Worm (Caenorhabditis elegans) whole organism, L1 larva: ENCODE results near the gene T01C3.2.

Experiments used
- C04F5.9 ChIP-seq: sonication (generic microtip); optimal IDR thresholded peaks from 2 replicates; lab custom pipeline; 2016; ENCODE audit warnings: missing genetic modification characterization, missing compliant biosample characterization
- C16A3.4 ChIP-seq: fragments of 150-350 bp; optimal IDR thresholded peaks from 2 replicates; lab custom pipeline; 2014; ENCODE audit warnings: missing biosample characterization, missing genetic modification characterization
- F16B12.6 ChIP-seq: fragments of 150-350 bp; optimal IDR thresholded peaks from 2 replicates; lab custom pipeline; 2014; ENCODE audit warnings: missing biosample characterization, missing genetic modification characterization
- Y116A8C.19 ChIP-seq: sonication (generic microtip); optimal IDR thresholded peaks from 2 replicates; lab custom pipeline; 2016; ENCODE audit warnings: missing compliant biosample characterization, missing genetic modification characterization, borderline replicate concordance
- aha-1 ChIP-seq: fragments of 150-350 bp; optimal IDR thresholded peaks from 2 replicates; lab custom pipeline; 2014; ENCODE audit warnings: missing biosample characterization, missing genetic modification characterization
- ceh-63 ChIP-seq: fragments of 200-800 bp; sonication (Bioruptor generic); optimal IDR thresholded peaks from 2 replicates; lab custom pipeline; 2018; ENCODE audit warnings: mild to moderate bottlenecking, missing genetic modification characterization, missing compliant biosample characterization
- ceh-8 ChIP-seq: fragments of 200-800 bp; sonication (Bioruptor generic); optimal IDR thresholded peaks from 2 replicates; lab custom pipeline; 2018; ENCODE audit warnings: mild to moderate bottlenecking, missing genetic modification characterization, moderate library complexity, missing compliant biosample characterization
- ceh-88 ChIP-seq: fragments of 200-800 bp; sonication (Bioruptor generic); IDR thresholded peaks from 2 replicates; pipeline ENCODE4 v1.3.6; 2022; ENCODE audit warnings: missing genetic modification characterization, missing compliant biosample characterization
- dpl-1 ChIP-seq, 3 experiments: fragments of 150-350 bp in 2 of 3; sonication (generic microtip) in 1 of 3; optimal IDR thresholded peaks; 2 replicates each; lab custom pipeline; 2014 to 2017; ENCODE audit warnings: missing biosample characterization in 3 of 3, missing genetic modification characterization in 3 of 3, missing genetic modification reagents in 3 of 3
- efl-1 ChIP-seq, 4 experiments: fragments of 150-350 bp; optimal IDR thresholded peaks in 3 of 4; peaks in 1 of 4; 1 replicate in 1 of 4; 2 replicates in 3 of 4; lab custom pipeline; 2014; ENCODE audit warnings: missing biosample characterization in 2 of 4, missing genetic modification characterization in 2 of 4, missing genetic modification reagents in 2 of 4
- efl-3 ChIP-seq: fragments of 200-800 bp; sonication (Bioruptor generic); optimal IDR thresholded peaks from 2 replicates; lab custom pipeline; 2018; ENCODE audit warnings: mild to moderate bottlenecking, missing genetic modification characterization, missing compliant biosample characterization
- egl-13 ChIP-seq: sonication (generic microtip); optimal IDR thresholded peaks from 2 replicates; lab custom pipeline; 2016; ENCODE audit warnings: missing genotype, missing genetic modification reagents, missing genetic modification characterization, missing compliant biosample characterization
- egl-27 ChIP-seq, 2 experiments: fragments of 150-350 bp in 1 of 2; sonication (generic microtip); optimal IDR thresholded peaks; 3 replicates each; lab custom pipeline; 2017 to 2018; ENCODE audit warnings: missing biosample characterization in 2 of 2, missing genetic modification characterization in 2 of 2, missing genetic modification reagents in 2 of 2
- elt-2 ChIP-seq: sonication (generic microtip); optimal IDR thresholded peaks from 2 replicates; lab custom pipeline; 2016; ENCODE audit warnings: missing genetic modification characterization, mild to moderate bottlenecking, inconsistent platforms, missing compliant biosample characterization, missing genetic modification reagents
- elt-3 ChIP-seq, 6 experiments: fragments of 150-350 bp in 1 of 6; sonication (generic microtip); optimal IDR thresholded peaks; 2 replicates each; lab custom pipeline; 2017 to 2018; ENCODE audit warnings: missing biosample characterization in 6 of 6, missing genetic modification characterization in 6 of 6, inconsistent platforms in 1 of 6
- fkh-8 ChIP-seq: sonication (generic microtip); optimal IDR thresholded peaks from 2 replicates; lab custom pipeline; 2016; ENCODE audit warnings: mild to moderate bottlenecking, missing genetic modification characterization, missing compliant biosample characterization
- fos-1 ChIP-seq: fragments of 150-350 bp; optimal IDR thresholded peaks from 2 replicates; lab custom pipeline; 2014; ENCODE audit warnings: missing biosample characterization, missing genetic modification characterization
- grh-1 ChIP-seq: fragments of 200-800 bp; sonication (Bioruptor generic); IDR thresholded peaks from 2 replicates; pipeline ENCODE4 v1.3.6; 2022; ENCODE audit warnings: missing genetic modification reagents, missing genetic modification characterization, missing compliant biosample characterization
- hpl-2 ChIP-seq: fragments of 150-350 bp; optimal IDR thresholded peaks from 2 replicates; lab custom pipeline; 2014; ENCODE audit warnings: missing biosample characterization, missing genetic modification reagents, missing genetic modification characterization
- isw-1 ChIP-seq: fragments of 200-800 bp; sonication (Bioruptor generic); IDR thresholded peaks from 2 replicates; pipeline ENCODE4 v1.3.6; 2022; ENCODE audit warnings: missing genetic modification characterization, missing compliant biosample characterization
- lin-14 ChIP-seq: fragments of 200-800 bp; sonication (Bioruptor generic); optimal IDR thresholded peaks from 2 replicates; lab custom pipeline; 2018; ENCODE audit warnings: mild to moderate bottlenecking, missing genetic modification characterization, moderate library complexity, missing compliant biosample characterization
- lin-15B ChIP-seq: fragments of 150-350 bp; sonication (generic microtip); optimal IDR thresholded peaks from 3 replicates; lab custom pipeline; 2014; ENCODE audit warnings: missing biosample characterization, missing genetic modification characterization
- lin-35 ChIP-seq, 2 experiments: fragments of 150-350 bp; optimal IDR thresholded peaks; 2 replicates each; lab custom pipeline; 2014; ENCODE audit warnings: missing biosample characterization in 2 of 2, missing genetic modification characterization in 2 of 2, missing genetic modification reagents in 2 of 2
- lin-39 ChIP-seq: fragments of 150-350 bp; optimal IDR thresholded peaks from 2 replicates; lab custom pipeline; 2014; ENCODE audit warnings: missing biosample characterization, missing genetic modification reagents, missing genetic modification characterization
- lsy-2 ChIP-seq, 2 experiments: fragments of 150-350 bp; optimal IDR thresholded peaks; 2 replicates each; lab custom pipeline; 2014; ENCODE audit warnings: missing biosample characterization in 2 of 2, missing genetic modification characterization in 2 of 2
- mdl-1 ChIP-seq, 2 experiments: fragments of 150-350 bp; optimal IDR thresholded peaks; 2 replicates each; lab custom pipeline; 2014 to 2017; ENCODE audit warnings: missing biosample characterization in 2 of 2, missing genetic modification characterization in 2 of 2, inconsistent platforms in 1 of 2
- mep-1 ChIP-seq: fragments of 150-350 bp; optimal IDR thresholded peaks from 2 replicates; lab custom pipeline; 2014; ENCODE audit warnings: missing biosample characterization, missing genetic modification characterization
- nhr-12 ChIP-seq: sonication (generic microtip); optimal IDR thresholded peaks from 2 replicates; lab custom pipeline; 2017; ENCODE audit warnings: missing biosample characterization, missing genetic modification characterization
- nhr-20 ChIP-seq: sonication (generic microtip); optimal IDR thresholded peaks from 2 replicates; lab custom pipeline; 2016; ENCODE audit warnings: mild to moderate bottlenecking, missing genetic modification characterization, missing compliant biosample characterization
- nhr-28 ChIP-seq: fragments of 150-350 bp; optimal IDR thresholded peaks from 2 replicates; lab custom pipeline; 2014; ENCODE audit warnings: missing biosample characterization, missing genetic modification characterization
- nhr-71 ChIP-seq: sonication (generic microtip); optimal IDR thresholded peaks from 2 replicates; lab custom pipeline; 2016; ENCODE audit warnings: mild to moderate bottlenecking, missing genetic modification characterization, moderate library complexity, missing compliant biosample characterization
- nhr-76 ChIP-seq: sonication (generic microtip); optimal IDR thresholded peaks from 2 replicates; lab custom pipeline; 2017; ENCODE audit warnings: missing biosample characterization, missing genetic modification characterization
- nhr-77 ChIP-seq: fragments of 150-350 bp; optimal IDR thresholded peaks from 2 replicates; lab custom pipeline; 2014; ENCODE audit warnings: missing biosample characterization, missing genetic modification characterization
- pag-3 ChIP-seq: sonication (generic microtip); optimal IDR thresholded peaks from 2 replicates; lab custom pipeline; 2017; ENCODE audit warnings: missing genetic modification characterization, mild to moderate bottlenecking, missing compliant biosample characterization, antibody characterized with exemption, borderline replicate concordance; ENCODE audit not compliant: insufficient read depth
- pax-3 ChIP-seq: fragments of 200-800 bp; sonication (Bioruptor generic); optimal IDR thresholded peaks from 2 replicates; lab custom pipeline; 2018; ENCODE audit warnings: mild to moderate bottlenecking, missing genetic modification characterization, moderate library complexity, missing compliant biosample characterization
- rnt-1 ChIP-seq: sonication (generic microtip); optimal IDR thresholded peaks from 2 replicates; lab custom pipeline; 2016; ENCODE audit warnings: mild to moderate bottlenecking, missing genetic modification characterization, moderate library complexity, missing compliant biosample characterization
- skn-1 ChIP-seq: fragments of 150-350 bp; optimal IDR thresholded peaks from 2 replicates; lab custom pipeline; 2014; ENCODE audit warnings: missing biosample characterization, missing genetic modification characterization
- snu-23 ChIP-seq: sonication (generic microtip); optimal IDR thresholded peaks from 2 replicates; lab custom pipeline; 2016; ENCODE audit warnings: missing genetic modification characterization, missing compliant biosample characterization
- sox-4 ChIP-seq: sonication (generic microtip); optimal IDR thresholded peaks from 2 replicates; lab custom pipeline; 2016; ENCODE audit warnings: missing genetic modification characterization, missing compliant biosample characterization
- tbx-2 ChIP-seq: sonication (generic microtip); optimal IDR thresholded peaks from 2 replicates; lab custom pipeline; 2016; ENCODE audit warnings: missing genetic modification characterization, missing compliant biosample characterization
- tlp-1 ChIP-seq: fragments of 150-350 bp; optimal IDR thresholded peaks from 2 replicates; lab custom pipeline; 2014; ENCODE audit warnings: missing biosample characterization, missing genetic modification characterization
- xbp-1 ChIP-seq: sonication (generic microtip); optimal IDR thresholded peaks from 2 replicates; lab custom pipeline; 2016; ENCODE audit warnings: missing genetic modification characterization, missing compliant biosample characterization
- ztf-11 ChIP-seq, 2 experiments: sonication (generic microtip); optimal IDR thresholded peaks; 2 replicates each; lab custom pipeline; 2016 to 2017; ENCODE audit warnings: missing genetic modification characterization in 2 of 2, missing biosample characterization in 1 of 2, missing compliant biosample characterization in 1 of 2
- ztf-4 ChIP-seq: fragments of 150-350 bp; optimal IDR thresholded peaks from 2 replicates; lab custom pipeline; 2014; ENCODE audit warnings: missing biosample characterization, missing genetic modification characterization

The T01C3.2 gene

ce11 chrV:14945124-14945523 lies 45.8 kb upstream of the T01C3.2 start:
- TF ChIP-seq lin-15B (no peak), tlp-1 (tag; lab: Kevin White, UChicago) (no peak), Y116A8C.19 (tag; lab: Kevin White, UChicago) (no peak), efl-1 (optimal IDR thresholded peaks at IDR 0.05; lab: Kevin White, UChicago) (no peak), efl-1 (GFP tag; optimal IDR thresholded peaks at IDR 0.05 in 1 of 2; lab: Kevin White, UChicago) (no peak), ceh-8 (GFP tag; lab: Kevin White, UChicago) (no peak), F16B12.6 (tag; lab: Kevin White, UChicago) (no peak), lin-39 (tag; lab: Kevin White, UChicago) (no peak)

DNA sequence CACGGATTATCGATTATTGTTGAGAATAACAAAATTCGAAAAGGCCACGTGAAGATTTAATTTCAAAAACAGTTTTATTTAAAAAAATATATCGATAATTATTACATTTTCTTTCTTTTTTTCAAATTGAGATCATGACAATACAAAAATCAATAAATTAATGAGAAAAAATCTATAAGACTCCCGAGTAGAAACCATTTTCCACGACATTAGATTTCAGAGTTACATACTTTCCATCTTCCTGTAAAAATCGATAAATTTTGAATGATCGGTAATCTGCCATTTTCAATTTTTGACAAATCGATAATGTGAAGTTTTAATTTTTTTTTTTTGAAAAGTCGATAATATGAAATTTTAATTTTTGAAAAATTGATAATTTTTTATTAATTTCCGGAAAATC lies 45.3 kb upstream of the T01C3.2 start, which contains the start of gene C30G7.3:
C30G7.3 (minus strand) TSS at position 8 of the 400 bp plus-strand sequence.
- TF ChIP-seq elt-3 (tag; optimal IDR thresholded peaks at IDR 0.05; lab: Kevin White, UChicago) (no peak), snu-23 (GFP tag; lab: Kevin White, UChicago) (no peak), efl-1 (optimal IDR thresholded peaks at IDR 0.05; lab: Kevin White, UChicago) (no peak), efl-1 (GFP tag; optimal IDR thresholded peaks at IDR 0.05 in 1 of 2; lab: Kevin White, UChicago) (no peak), nhr-71 (tag; lab: Kevin White, UChicago) (no peak), nhr-20 (tag; lab: Kevin White, UChicago) (no peak), sox-4 (tag; lab: Kevin White, UChicago) (no peak)

- no peak for TF ChIP-seq fos-1 (tag; lab: Kevin White, UChicago)
- TF ChIP-seq skn-1 (tag; lab: Kevin White, UChicago): no peak
- TF ChIP-seq hpl-2 (GFP tag; lab: Kevin White, UChicago): no peak
- TF ChIP-seq nhr-77 (tag; lab: Kevin White, UChicago): no peak
- no peak for TF ChIP-seq efl-3 (GFP tag; lab: Kevin White, UChicago)
- no peak for TF ChIP-seq rnt-1
- no peak for TF ChIP-seq lin-39 (tag; lab: Kevin White, UChicago)
Observed at ce11 chrV:14947022-14947421, 43.9 kb upstream of the T01C3.2 start, which contains the start of gene C30G7.4. Gene C30G7.4 (minus strand): TSS chrV:14947122.

DNA sequence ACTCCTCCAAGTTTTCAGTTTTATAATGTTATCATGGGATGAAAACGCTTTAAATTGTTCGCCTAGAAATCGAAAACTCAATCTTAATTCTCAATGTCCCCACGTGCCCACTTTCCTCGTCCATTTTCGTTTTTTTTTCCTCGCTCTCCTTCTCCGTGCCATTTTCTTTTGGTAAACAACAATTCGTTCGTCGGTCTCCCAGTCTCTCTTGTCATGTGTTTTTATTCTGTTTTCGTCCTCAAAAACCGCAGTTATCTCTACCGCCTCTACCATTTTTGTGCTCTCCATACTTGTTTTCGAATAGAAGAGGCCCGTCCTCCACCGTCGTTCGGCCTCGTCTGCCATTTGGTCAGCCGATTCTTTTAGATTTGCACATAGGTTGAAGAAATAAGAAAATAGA lies 42.4 kb upstream of the T01C3.2 start:
- TF ChIP-seq ceh-63 (GFP tag; lab: Kevin White, UChicago) (no peak), rnt-1 (no peak), xbp-1 (tag; lab: Kevin White, UChicago) (no peak), grh-1 (GFP tag; lab: Robert Waterston, UW) (no peak), snu-23 (GFP tag; lab: Kevin White, UChicago) (peak; percentile 45), C16A3.4 (tag; lab: Kevin White, UChicago) (peak; percentile 29), isw-1 (GFP tag; lab: Robert Waterston, UW) (no peak), mep-1 (tag; lab: Kevin White, UChicago) (peak; percentile 48), pag-3 (no peak), pax-3 (tag; lab: Kevin White, UChicago) (peak; percentile 51), hpl-2 (GFP tag; lab: Kevin White, UChicago) (no peak), ztf-11 (tag; optimal IDR thresholded peaks at IDR 0.05; lab: Kevin White, UChicago) (peak in 1 of 2 experiments; percentile 6), nhr-20 (tag; lab: Kevin White, UChicago) (peak; percentile 23), aha-1 (tag; lab: Kevin White, UChicago) (no peak), tbx-2 (tag; lab: Kevin White, UChicago) (peak; percentile 8), lsy-2 (tag; optimal IDR thresholded peaks at IDR 0.05; lab: Kevin White, UChicago) (peak in 1 of 2 experiments; percentile 35), efl-1 (optimal IDR thresholded peaks at IDR 0.05; lab: Kevin White, UChicago) (peak; percentile 2 to 8), efl-1 (GFP tag; optimal IDR thresholded peaks at IDR 0.05 in 1 of 2; lab: Kevin White, UChicago) (peak in 1 of 2 experiments; percentile 74), nhr-76 (no peak), nhr-28 (tag; lab: Kevin White, UChicago) (no peak), lin-35 (GFP tag; optimal IDR thresholded peaks at IDR 0.05; lab: Kevin White, UChicago) (peak; percentile 21 to 52), ztf-4 (no peak), ceh-88 (0 out of 2 replicates have a peak, but pooled peaks have one; percentile 7), fkh-8 (peak; percentile 0), nhr-71 (tag; lab: Kevin White, UChicago) (no peak), dpl-1 (GFP tag; optimal IDR thresholded peaks at IDR 0.05; lab: Kevin White, UChicago) (peak; percentile 6 to 15 (median 6)), mdl-1 (tag; optimal IDR thresholded peaks at IDR 0.05; lab: Kevin White, UChicago) (peak in 1 of 2 experiments; percentile 70), elt-2 (tag; lab: Kevin White, UChicago) (no peak), nhr-12 (tag; lab: Kevin White, UChicago) (no peak), egl-13 (tag; lab: Kevin White, UChicago) (no peak), lin-14 (GFP tag; lab: Kevin White, UChicago) (peak; percentile 77), C04F5.9 (no peak), egl-27 (tag; optimal IDR thresholded peaks at IDR 0.05; lab: Kevin White, UChicago) (no peak)
